Worm (Caenorhabditis elegans): ENCODE data around the gene unc-52.
A peak's percentile ranks its signal among the peaks of the same experiment; 100 is the strongest.

unc-52 gene

DNA sequence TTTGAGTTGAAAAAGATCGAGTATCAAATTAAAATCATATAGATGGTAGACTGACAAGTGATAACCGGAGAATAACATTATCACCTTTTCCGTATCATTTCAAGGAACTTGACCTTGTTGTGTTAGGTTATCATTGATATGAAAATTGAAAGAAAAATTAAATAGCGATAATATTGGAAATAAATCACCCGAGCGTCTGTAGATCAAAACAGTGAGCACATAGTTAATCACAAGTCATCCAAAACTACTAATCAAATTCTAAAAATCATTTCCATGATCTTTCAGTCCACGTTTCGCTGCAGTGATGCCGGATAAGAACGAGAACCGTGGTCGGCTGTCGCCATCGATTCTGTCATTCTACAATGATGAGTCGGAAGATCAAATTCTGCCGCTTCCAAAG is 64.5 kb downstream of the unc-52 start:
- no peak for TF ChIP-seq zip-5 (tag; optimal IDR thresholded peaks at IDR 0.05)
- TF ChIP-seq elt-2 (tag; optimal IDR thresholded peaks at IDR 0.05): peak; percentile 33

DNA sequence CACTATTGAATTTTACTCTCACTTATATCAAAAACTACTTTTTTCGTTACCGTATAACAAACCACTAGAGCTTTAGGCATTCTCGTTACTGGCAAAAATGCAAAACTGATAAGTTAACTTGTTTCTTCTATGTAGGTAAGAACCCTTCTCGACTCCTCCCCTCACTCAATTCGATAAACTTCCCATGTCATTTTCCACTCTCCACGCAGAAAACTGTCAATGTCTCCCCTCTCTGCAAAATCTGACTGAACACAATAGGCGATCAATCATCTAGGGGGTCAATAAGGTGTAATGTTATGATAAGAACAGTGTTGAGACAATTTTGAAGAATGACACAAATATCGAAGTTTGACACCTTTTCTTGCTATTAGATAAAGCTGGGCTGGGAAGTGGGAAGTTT is 65.5 kb downstream of the unc-52 start:
- TF ChIP-seq elt-2 (tag; optimal IDR thresholded peaks at IDR 0.05): no peak
- no peak for TF ChIP-seq rnt-1 (tag; optimal IDR thresholded peaks at IDR 0.05)
- no peak for TF ChIP-seq hlh-8 (tag; optimal IDR thresholded peaks at IDR 0.05)

DNA sequence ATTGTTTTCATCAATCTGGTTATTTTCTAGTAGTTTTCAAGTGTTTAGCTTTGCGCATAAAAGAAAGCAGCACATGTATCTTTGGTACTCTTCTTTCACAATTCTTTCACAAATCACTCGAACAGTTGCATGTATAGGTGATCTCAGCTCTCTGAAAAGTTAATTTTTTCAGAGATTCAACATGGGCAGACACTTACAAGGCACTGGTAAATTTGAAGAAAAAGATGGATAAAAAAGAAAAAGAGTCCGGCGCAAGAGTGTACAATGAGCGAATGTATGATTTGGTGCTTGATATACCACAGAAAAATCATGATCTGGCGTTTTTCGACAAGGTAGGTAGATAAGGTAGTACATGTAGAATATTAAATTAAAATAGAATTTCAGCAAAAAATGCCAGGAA is 66.1 kb downstream of the unc-52 start:
- TF ChIP-seq odd-2 (tag; optimal IDR thresholded peaks at IDR 0.05) (no peak), ceh-9 (tag; optimal IDR thresholded peaks at IDR 0.05) (no peak), sdc-2 (tag; optimal IDR thresholded peaks at IDR 0.05) (no peak), ref-2 (tag; optimal IDR thresholded peaks at IDR 0.05) (no peak), pha-4 (tag; optimal IDR thresholded peaks at IDR 0.05) (no peak), ahr-1 (tag; optimal IDR thresholded peaks at IDR 0.05) (no peak), ama-1 (optimal IDR thresholded peaks at IDR 0.05) (no peak), unc-42 (tag; optimal IDR thresholded peaks at IDR 0.05) (no peak), fax-1 (tag; optimal IDR thresholded peaks at IDR 0.05) (no peak), elt-2 (tag; optimal IDR thresholded peaks at IDR 0.05) (no peak), che-1 (tag; optimal IDR thresholded peaks at IDR 0.05) (no peak), K02D7.2 (tag; optimal IDR thresholded peaks at IDR 0.05) (no peak), ztf-16 (tag; optimal IDR thresholded peaks at IDR 0.05) (no peak), dve-1 (tag; optimal IDR thresholded peaks at IDR 0.05) (no peak), pag-3 (tag; optimal IDR thresholded peaks at IDR 0.05; ENCODE audit: borderline replicate concordance) (no peak), ceh-6 (GFP tag; optimal IDR thresholded peaks at IDR 0.05) (no peak), sox-4 (tag; optimal IDR thresholded peaks at IDR 0.05) (no peak), ceh-14 (tag; optimal IDR thresholded peaks at IDR 0.05) (no peak), hlh-6 (tag; optimal IDR thresholded peaks at IDR 0.05) (no peak), unc-3 (GFP tag; conservative IDR thresholded peaks at IDR 0.05) (no peak), unc-3 (tag; optimal IDR thresholded peaks at IDR 0.05) (no peak)

DNA sequence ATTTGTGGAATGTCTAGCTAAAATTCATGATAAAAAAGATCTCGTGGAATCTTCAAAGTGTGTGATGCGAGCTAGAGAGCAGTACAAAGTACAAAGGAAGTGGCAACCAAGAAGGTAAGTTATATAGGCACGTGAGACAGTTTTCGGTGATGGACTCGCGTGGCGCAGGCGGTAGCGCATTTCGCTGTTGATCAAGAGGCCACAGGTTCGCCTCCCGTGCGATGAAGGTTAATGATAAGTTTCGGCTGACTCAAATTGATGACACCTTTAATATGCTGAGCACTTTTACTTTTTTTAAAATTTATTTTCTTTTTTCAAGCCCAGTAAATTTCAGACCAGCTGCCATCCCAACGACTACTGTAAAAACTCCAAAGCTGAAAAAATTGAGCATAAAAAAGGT is 67.3 kb downstream of the unc-52 start:
- TF ChIP-seq ets-4 (tag; optimal IDR thresholded peaks at IDR 0.05) (no peak), rnt-1 (tag; optimal IDR thresholded peaks at IDR 0.05) (no peak), ama-1 (optimal IDR thresholded peaks at IDR 0.05) (no peak), eyg-1 (tag; optimal IDR thresholded peaks at IDR 0.05) (no peak), hlh-8 (tag; optimal IDR thresholded peaks at IDR 0.05) (no peak), madf-2 (tag; optimal IDR thresholded peaks at IDR 0.05) (no peak), ttx-3 (tag; optimal IDR thresholded peaks at IDR 0.05) (no peak), ceh-14 (tag; optimal IDR thresholded peaks at IDR 0.05) (no peak), fkh-6 (tag; optimal IDR thresholded peaks at IDR 0.05) (no peak), lim-6 (tag; optimal IDR thresholded peaks at IDR 0.05) (no peak), nfya-1 (tag; optimal IDR thresholded peaks at IDR 0.05) (no peak), zip-5 (tag; optimal IDR thresholded peaks at IDR 0.05) (no peak), F13H6.1 (tag; optimal IDR thresholded peaks at IDR 0.05) (no peak), T23F11.4 (GFP tag; optimal IDR thresholded peaks at IDR 0.05) (no peak), syd-9 (tag; optimal IDR thresholded peaks at IDR 0.05) (no peak), unc-86 (tag; optimal IDR thresholded peaks at IDR 0.05) (no peak)

ce11 chrII:14616402-14616801 is 67.9 kb downstream of the unc-52 start:
- peak; percentile 80 for TF ChIP-seq elt-2 (tag; optimal IDR thresholded peaks at IDR 0.05)
- TF ChIP-seq nhr-232 (tag; optimal IDR thresholded peaks at IDR 0.05): no peak
